Worm (Caenorhabditis elegans) whole organism, early embryonic: ENCODE data around the gene sqt-2.

ENCODE experiments used
- B0310.2 ChIP-seq: sonication (generic microtip); optimal IDR thresholded peaks from 2 replicates; lab custom pipeline; 2016; ENCODE audit warnings: mild to moderate bottlenecking, missing genetic modification characterization, missing compliant biosample characterization
- F13C5.2 ChIP-seq: sonication (generic microtip); optimal IDR thresholded peaks from 2 replicates; lab custom pipeline; 2017; ENCODE audit warnings: mild to moderate bottlenecking, missing genetic modification characterization, inconsistent platforms, missing compliant biosample characterization
- aly-1 ChIP-seq: sonication (generic microtip); optimal IDR thresholded peaks from 2 replicates; lab custom pipeline; 2016; ENCODE audit warnings: missing genetic modification characterization, missing compliant biosample characterization
- ama-1 ChIP-seq: fragments of 150-350 bp; optimal IDR thresholded peaks from 2 replicates; lab custom pipeline; 2014
- ceh-13 ChIP-seq: fragments of 200-800 bp; sonication (Bioruptor generic); optimal IDR thresholded peaks from 2 replicates; lab custom pipeline; 2018; ENCODE audit warnings: mild to moderate bottlenecking, missing genetic modification characterization, missing compliant biosample characterization
- ceh-36 ChIP-seq: sonication (generic microtip); optimal IDR thresholded peaks from 2 replicates; lab custom pipeline; 2016; ENCODE audit warnings: missing genetic modification characterization, inconsistent platforms, missing compliant biosample characterization
- ets-7 ChIP-seq: sonication (generic microtip); optimal IDR thresholded peaks from 2 replicates; lab custom pipeline; 2016; ENCODE audit warnings: missing genotype, missing genetic modification characterization, missing compliant biosample characterization
- flt-1 ChIP-seq: fragments of 200-800 bp; sonication (Bioruptor generic); IDR thresholded peaks from 2 replicates; pipeline ENCODE4 v1.3.6; 2022; ENCODE audit warnings: missing genetic modification characterization, missing compliant biosample characterization
- hmbx-1 ChIP-seq: sonication (generic microtip); optimal IDR thresholded peaks from 2 replicates; lab custom pipeline; 2016; ENCODE audit warnings: mild to moderate bottlenecking, missing genetic modification characterization, missing compliant biosample characterization
- hmg-4 ChIP-seq: fragments of 200-800 bp; sonication (Bioruptor generic); optimal IDR thresholded peaks from 2 replicates; lab custom pipeline; 2018; ENCODE audit warnings: mild to moderate bottlenecking, missing genetic modification characterization, missing compliant biosample characterization
- hnd-1 ChIP-seq: sonication (generic microtip); optimal IDR thresholded peaks from 2 replicates; lab custom pipeline; 2016; ENCODE audit warnings: missing genetic modification characterization, missing compliant biosample characterization
- pes-1 ChIP-seq: fragments of 200-800 bp; sonication (Bioruptor generic); IDR thresholded peaks from 2 replicates; pipeline ENCODE4 v1.3.6; 2022; ENCODE audit warnings: missing genetic modification reagents, missing genetic modification characterization, missing compliant biosample characterization
- scrt-1 ChIP-seq: fragments of 200-800 bp; sonication (Bioruptor generic); IDR thresholded peaks from 2 replicates; pipeline ENCODE4 v1.3.6; 2022; ENCODE audit warnings: missing genetic modification characterization, missing compliant biosample characterization
- sea-1 ChIP-seq: fragments of 200-800 bp; sonication (Bioruptor generic); conservative IDR thresholded peaks from 2 replicates; pipeline ENCODE4 v1.3.6; 2022; ENCODE audit warnings: missing genetic modification characterization, missing compliant biosample characterization
- tbx-11 ChIP-seq: fragments of 200-800 bp; sonication (Bioruptor generic); IDR thresholded peaks from 2 replicates; pipeline ENCODE4 v1.3.6; 2022; ENCODE audit warnings: missing genetic modification characterization, missing compliant biosample characterization
- tbx-37 ChIP-seq: fragments of 200-800 bp; sonication (Bioruptor generic); conservative IDR thresholded peaks from 2 replicates; pipeline ENCODE4 v1.3.6; 2022; ENCODE audit warnings: missing genetic modification reagents, missing genetic modification characterization, missing compliant biosample characterization
- tra-4 ChIP-seq: sonication (generic microtip); optimal IDR thresholded peaks from 2 replicates; lab custom pipeline; 2017; ENCODE audit warnings: missing genetic modification characterization, missing compliant biosample characterization

The sqt-2 gene

ce11 chrII:23025-23424, at the start of gene sqt-2:
Gene sqt-2, plus strand, starts transcription at chrII:23325.
- TF ChIP-seq hmbx-1 (tag; lab: Kevin White, UChicago), result no peak
- TF ChIP-seq flt-1 (GFP tag; lab: Robert Waterston, UW), result no peak
- TF ChIP-seq sea-1, result no peak
- no peak for TF ChIP-seq tbx-37 (GFP tag; lab: Robert Waterston, UW)
- TF ChIP-seq hmg-4 (GFP tag; lab: Kevin White, UChicago), result no peak
- no peak for TF ChIP-seq ets-7 (tag; lab: Kevin White, UChicago)
- TF ChIP-seq ceh-13 (GFP tag; lab: Kevin White, UChicago), result no peak
- TF ChIP-seq ama-1, result no peak
- TF ChIP-seq tbx-11 (GFP tag; lab: Robert Waterston, UW), result no peak
- no peak for TF ChIP-seq F13C5.2 (tag; lab: Kevin White, UChicago)

ce11 chrII:586-985, 22.5 kb upstream of the sqt-2 start:
- TF ChIP-seq ceh-13 (GFP tag; lab: Kevin White, UChicago) (peak; percentile 19), tra-4 (no peak)

- TF ChIP-seq hnd-1 (tag; lab: Kevin White, UChicago) (no peak), F13C5.2 (tag; lab: Kevin White, UChicago) (no peak), tbx-11 (GFP tag; lab: Robert Waterston, UW) (no peak), pes-1 (no peak), scrt-1 (GFP tag; lab: Robert Waterston, UW) (no peak), flt-1 (GFP tag; lab: Robert Waterston, UW) (no peak), hmg-4 (GFP tag; lab: Kevin White, UChicago) (no peak), ets-7 (tag; lab: Kevin White, UChicago) (no peak), sea-1 (no peak), hmbx-1 (tag; lab: Kevin White, UChicago) (no peak), ama-1 (no peak), tbx-37 (GFP tag; lab: Robert Waterston, UW) (no peak)
Observed at ce11 chrII:1334-1898, 21.7 kb upstream of the sqt-2 start, which contains the start of gene 2L52.1. Gene 2L52.1, plus strand, starts transcription at chrII:1848.

- TF ChIP-seq pes-1, result no peak
- no peak for TF ChIP-seq ama-1
- no peak for TF ChIP-seq hnd-1 (tag; lab: Kevin White, UChicago)
- no peak for TF ChIP-seq ceh-36 (tag; lab: Kevin White, UChicago)
- no peak for TF ChIP-seq aly-1 (tag; lab: Kevin White, UChicago)
- no peak for TF ChIP-seq ets-7 (tag; lab: Kevin White, UChicago)
- no peak for TF ChIP-seq tbx-11 (GFP tag; lab: Robert Waterston, UW)
- no peak for TF ChIP-seq sea-1
- TF ChIP-seq hmg-4 (GFP tag; lab: Kevin White, UChicago), result no peak
- TF ChIP-seq scrt-1 (GFP tag; lab: Robert Waterston, UW), result no peak
- no peak for TF ChIP-seq tbx-37 (GFP tag; lab: Robert Waterston, UW)
- TF ChIP-seq hmbx-1 (tag; lab: Kevin White, UChicago), result no peak
- no peak for TF ChIP-seq F13C5.2 (tag; lab: Kevin White, UChicago)
- no peak for TF ChIP-seq B0310.2 (tag; lab: Kevin White, UChicago)
- no peak for TF ChIP-seq ceh-13 (GFP tag; lab: Kevin White, UChicago)
- no peak for TF ChIP-seq tra-4
- TF ChIP-seq flt-1 (GFP tag; lab: Robert Waterston, UW), result no peak
Observed at ce11 chrII:4793-5192, 18.3 kb upstream of the sqt-2 start.

- TF ChIP-seq tbx-11 (GFP tag; lab: Robert Waterston, UW) (no peak), F13C5.2 (tag; lab: Kevin White, UChicago) (no peak), ceh-36 (tag; lab: Kevin White, UChicago) (no peak), pes-1 (no peak), aly-1 (tag; lab: Kevin White, UChicago) (no peak)
Observed at ce11 chrII:6349-6748, 16.8 kb upstream of the sqt-2 start, which contains the start of gene osta-1. Gene osta-1, plus strand, starts transcription at chrII:6657.

- TF ChIP-seq tbx-11 (GFP tag; lab: Robert Waterston, UW) (no peak), sea-1 (no peak), ets-7 (tag; lab: Kevin White, UChicago) (no peak), pes-1 (no peak), tra-4 (no peak), B0310.2 (tag; lab: Kevin White, UChicago) (no peak), ceh-36 (tag; lab: Kevin White, UChicago) (no peak)
Observed at ce11 chrII:8212-8611, 14.9 kb upstream of the sqt-2 start.

ce11 chrII:11783-12182, 11.3 kb upstream of the sqt-2 start, which contains the start of gene best-4:
Gene best-4, minus strand, starts transcription at chrII:11883.
- TF ChIP-seq tra-4, result no peak
- TF ChIP-seq scrt-1 (GFP tag; lab: Robert Waterston, UW), result no peak
- no peak for TF ChIP-seq ceh-13 (GFP tag; lab: Kevin White, UChicago)
- no peak for TF ChIP-seq F13C5.2 (tag; lab: Kevin White, UChicago)
- TF ChIP-seq tbx-37 (GFP tag; lab: Robert Waterston, UW), result no peak
- no peak for TF ChIP-seq B0310.2 (tag; lab: Kevin White, UChicago)
- no peak for TF ChIP-seq hmbx-1 (tag; lab: Kevin White, UChicago)
- no peak for TF ChIP-seq sea-1
- TF ChIP-seq ama-1, result no peak
- no peak for TF ChIP-seq aly-1 (tag; lab: Kevin White, UChicago)
- no peak for TF ChIP-seq flt-1 (GFP tag; lab: Robert Waterston, UW)
- no peak for TF ChIP-seq ceh-36 (tag; lab: Kevin White, UChicago)
- no peak for TF ChIP-seq ets-7 (tag; lab: Kevin White, UChicago)
- TF ChIP-seq tbx-11 (GFP tag; lab: Robert Waterston, UW), result no peak
- TF ChIP-seq pes-1, result no peak

- TF ChIP-seq tbx-11 (GFP tag; lab: Robert Waterston, UW) (no peak), sea-1 (no peak), pes-1 (no peak), F13C5.2 (tag; lab: Kevin White, UChicago) (no peak), ama-1 (no peak), aly-1 (tag; lab: Kevin White, UChicago) (no peak), ceh-36 (tag; lab: Kevin White, UChicago) (no peak), tra-4 (no peak), B0310.2 (tag; lab: Kevin White, UChicago) (no peak), ets-7 (tag; lab: Kevin White, UChicago) (no peak), ceh-13 (GFP tag; lab: Kevin White, UChicago) (no peak)
Observed at ce11 chrII:12685-13084, 10.4 kb upstream of the sqt-2 start, which contains the start of gene best-3. Gene best-3, plus strand, starts transcription at chrII:12985.
